Worm (Caenorhabditis elegans): ENCODE measurements around the gene adss-1.

The adss-1 gene

DNA sequence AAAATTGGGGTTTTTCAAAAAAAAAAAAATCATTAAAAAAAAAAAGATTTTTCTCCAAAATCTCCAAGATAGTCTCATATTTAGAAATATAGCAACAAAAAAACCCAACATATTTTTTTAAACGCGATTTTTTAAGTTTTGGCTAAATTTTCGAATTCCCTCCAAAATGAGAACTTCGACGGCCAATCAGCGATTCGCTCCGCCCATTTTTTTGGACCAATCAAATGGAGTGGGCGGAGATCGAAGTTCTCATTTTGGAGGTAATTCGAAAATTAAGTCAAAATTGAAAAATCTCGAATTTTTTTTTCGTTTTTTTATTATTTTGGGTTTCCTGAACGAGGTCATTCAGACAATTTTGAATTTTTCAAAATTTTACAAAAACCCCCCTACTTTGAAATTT is 9.4 kb downstream of the adss-1 start:
- TF ChIP-seq nfya-1 (tag; optimal IDR thresholded peaks at IDR 0.05; ENCODE audit: insufficient read depth) (peak; percentile 65), elt-2 (tag; optimal IDR thresholded peaks at IDR 0.05) (no peak), snpc-4 (tag; optimal IDR thresholded peaks at IDR 0.05) (no peak), nhr-23 (tag; optimal IDR thresholded peaks at IDR 0.05) (no peak), nhr-25 (tag; optimal IDR thresholded peaks at IDR 0.05) (no peak), ztf-4 (tag; optimal IDR thresholded peaks at IDR 0.05) (no peak), ceh-16 (tag; optimal IDR thresholded peaks at IDR 0.05) (no peak)

ce11 chrV:4810653-4811052 is 12.6 kb downstream of the adss-1 start:
- TF ChIP-seq snpc-4 (tag; optimal IDR thresholded peaks at IDR 0.05) (peak; percentile 48), lin-39 (tag; optimal IDR thresholded peaks at IDR 0.05) (peak; percentile 56), pha-4 (tag; optimal IDR thresholded peaks at IDR 0.05) (peak; percentile 9), nhr-77 (tag; optimal IDR thresholded peaks at IDR 0.05) (no peak), zag-1 (tag; optimal IDR thresholded peaks at IDR 0.05) (no peak), nhr-237 (tag; optimal IDR thresholded peaks at IDR 0.05) (no peak), egl-27 (tag; optimal IDR thresholded peaks at IDR 0.05) (no peak), ztf-4 (tag; optimal IDR thresholded peaks at IDR 0.05) (no peak), nhr-11 (tag; optimal IDR thresholded peaks at IDR 0.05) (no peak), hmg-11 (tag; optimal IDR thresholded peaks at IDR 0.05) (peak; percentile 70), lin-15B (tag; optimal IDR thresholded peaks at IDR 0.05) (peak; percentile 82), fkh-2 (tag; optimal IDR thresholded peaks at IDR 0.05) (no peak), ztf-11 (tag; optimal IDR thresholded peaks at IDR 0.05) (no peak), nfya-1 (tag; optimal IDR thresholded peaks at IDR 0.05; ENCODE audit: insufficient read depth) (peak; percentile 63), nhr-12 (tag; optimal IDR thresholded peaks at IDR 0.05) (no peak), unc-62 (GFP tag; optimal IDR thresholded peaks at IDR 0.05) (no peak)

- TF ChIP-seq ceh-9 (tag; optimal IDR thresholded peaks at IDR 0.05): no peak
- TF ChIP-seq tbx-2 (tag; optimal IDR thresholded peaks at IDR 0.05): no peak
- TF ChIP-seq ama-1 (optimal IDR thresholded peaks at IDR 0.05): no peak
Observed at ce11 chrV:4806859-4807258, 16.4 kb downstream of the adss-1 start.

DNA sequence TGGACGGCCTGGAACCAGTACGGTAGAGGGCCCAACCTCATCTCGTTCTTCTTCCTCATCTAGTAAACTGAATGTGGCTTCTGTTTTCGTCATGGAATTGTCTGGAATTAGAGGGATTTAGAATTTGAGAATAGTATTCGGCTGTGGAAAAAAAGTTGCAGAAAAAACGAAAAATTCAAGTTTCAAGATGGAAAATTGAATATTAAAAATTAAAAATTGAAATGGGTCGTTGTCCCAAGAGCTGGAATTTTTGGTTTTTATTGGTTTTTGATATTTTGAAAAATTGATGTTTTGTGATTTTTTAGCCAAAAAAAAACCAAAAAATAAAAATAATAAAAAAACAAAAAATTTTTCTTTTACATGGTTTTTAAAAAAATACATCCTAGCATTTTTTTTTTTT is 17.4 kb downstream of the adss-1 start, which contains the start of gene R02F11.3:
TSS of gene R02F11.3 (minus strand) at position 101 of the 400 bp plus-strand sequence.
- TF ChIP-seq egl-5 (tag; optimal IDR thresholded peaks at IDR 0.05) (no peak), R02D3.7 (tag; optimal IDR thresholded peaks at IDR 0.05) (no peak), nhr-76 (tag; optimal IDR thresholded peaks at IDR 0.05) (no peak), elt-3 (tag; optimal IDR thresholded peaks at IDR 0.05) (no peak), nhr-77 (tag; optimal IDR thresholded peaks at IDR 0.05) (no peak), nhr-12 (tag; optimal IDR thresholded peaks at IDR 0.05) (no peak), skn-1 (tag; optimal IDR thresholded peaks at IDR 0.05) (no peak), nhr-67 (tag; optimal IDR thresholded peaks at IDR 0.05) (no peak), pqm-1 (tag; optimal IDR thresholded peaks at IDR 0.05) (no peak), nhr-23 (tag; optimal IDR thresholded peaks at IDR 0.05) (no peak), zag-1 (tag; optimal IDR thresholded peaks at IDR 0.05) (no peak), hmg-11 (tag; optimal IDR thresholded peaks at IDR 0.05) (no peak)

DNA sequence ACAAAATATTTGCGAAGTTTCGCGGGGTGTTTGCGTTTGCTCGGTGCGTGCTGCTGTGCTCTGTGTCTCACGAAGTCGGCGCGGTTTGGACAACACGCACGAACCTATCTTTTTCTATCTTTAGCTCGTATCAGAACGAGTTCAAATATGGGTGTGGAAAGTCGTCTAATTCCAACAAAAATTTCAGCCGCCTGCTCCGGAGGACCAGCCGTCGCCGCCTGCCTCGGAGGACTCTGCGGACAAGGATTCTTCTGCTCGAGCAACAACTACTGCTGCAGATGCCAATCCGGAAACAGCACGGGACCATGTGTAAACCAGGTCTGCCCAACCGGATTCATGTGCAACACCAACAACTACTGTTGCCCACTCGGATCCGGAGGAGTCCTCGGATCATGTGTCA is 21.3 kb downstream of the adss-1 start:
- TF ChIP-seq nhr-77 (tag; optimal IDR thresholded peaks at IDR 0.05) (no peak), lin-15B (tag; optimal IDR thresholded peaks at IDR 0.05) (no peak), nhr-23 (tag; optimal IDR thresholded peaks at IDR 0.05) (no peak), egl-5 (tag; optimal IDR thresholded peaks at IDR 0.05) (no peak), mml-1 (tag; optimal IDR thresholded peaks at IDR 0.05) (no peak), ceh-16 (tag; optimal IDR thresholded peaks at IDR 0.05) (no peak), fos-1 (tag; optimal IDR thresholded peaks at IDR 0.05) (no peak), elt-1 (tag; optimal IDR thresholded peaks at IDR 0.05) (no peak), skn-1 (tag; optimal IDR thresholded peaks at IDR 0.05) (no peak), nhr-43 (tag; optimal IDR thresholded peaks at IDR 0.05; ENCODE audit: poor library complexity, severe bottlenecking) (no peak), ceh-9 (tag; optimal IDR thresholded peaks at IDR 0.05) (no peak), jun-1 (tag; optimal IDR thresholded peaks at IDR 0.05) (no peak), mdl-1 (tag; optimal IDR thresholded peaks at IDR 0.05) (no peak), ztf-4 (tag; optimal IDR thresholded peaks at IDR 0.05) (no peak), R02D3.7 (tag; optimal IDR thresholded peaks at IDR 0.05) (no peak)

Data from whole organism, L3 larva.